Fruit fly (Drosophila melanogaster) whole organism, embryonic: Measurements from ENCODE around the gene CG5399.

Source experiments
- ATbp ChIP-seq: fragments of 200-800 bp; sonication (Bioruptor generic); optimal IDR thresholded peaks from 2 replicates; lab custom pipeline; 2017; ENCODE audit warnings: missing biosample characterization, mild to moderate bottlenecking, missing genetic modification characterization, missing genetic modification reagents
- Atf6 ChIP-seq: fragments of 200-800 bp; sonication (Bioruptor generic); IDR thresholded peaks from 2 replicates; pipeline ENCODE4 v1.3.6; 2022; ENCODE audit warnings: missing biosample characterization, missing genetic modification characterization
- CG10209 ChIP-seq: fragments of 200-800 bp; sonication (Bioruptor generic); optimal IDR thresholded peaks from 3 replicates; lab custom pipeline; 2017; ENCODE audit warnings: missing biosample characterization, mild to moderate bottlenecking, missing genetic modification characterization, missing genetic modification reagents
- CG1024 ChIP-seq: fragments of 200-800 bp; sonication (Bioruptor generic); IDR thresholded peaks from 2 replicates; pipeline ENCODE4 v1.3.6; 2022; ENCODE audit warnings: missing biosample characterization, missing genetic modification characterization
- CG12391 ChIP-seq: fragments of 200-800 bp; sonication (Bioruptor generic); optimal IDR thresholded peaks from 3 replicates; lab custom pipeline; 2018; ENCODE audit warnings: missing biosample characterization, mild to moderate bottlenecking, missing genetic modification characterization, moderate library complexity
- CG1529 ChIP-seq: fragments of 200-800 bp; sonication (Bioruptor generic); optimal IDR thresholded peaks from 3 replicates; lab custom pipeline; 2018; ENCODE audit warnings: missing biosample characterization, missing genetic modification characterization
- CG16815 ChIP-seq: fragments of 200-800 bp; sonication (Bioruptor generic); optimal IDR thresholded peaks from 3 replicates; lab custom pipeline; 2017; ENCODE audit warnings: missing biosample characterization, mild to moderate bottlenecking, missing genetic modification characterization
- CG17359 ChIP-seq: fragments of 200-800 bp; sonication (Bioruptor generic); optimal IDR thresholded peaks from 3 replicates; lab custom pipeline; 2018; ENCODE audit warnings: missing biosample characterization, mild to moderate bottlenecking, missing genetic modification characterization, moderate library complexity
- CG18011 ChIP-seq: fragments of 200-800 bp; sonication (Bioruptor generic); optimal IDR thresholded peaks from 2 replicates; lab custom pipeline; 2017; ENCODE audit warnings: missing biosample characterization, missing genetic modification characterization, mild to moderate bottlenecking, moderate library complexity, missing genotype
- CG3407 ChIP-seq: fragments of 200-800 bp; sonication (Bioruptor generic); optimal IDR thresholded peaks from 2 replicates; lab custom pipeline; 2018; ENCODE audit warnings: missing biosample characterization, mild to moderate bottlenecking, missing genetic modification characterization
- CG3995 ChIP-seq: fragments of 200-800 bp; sonication (Bioruptor generic); optimal IDR thresholded peaks from 3 replicates; lab custom pipeline; 2016; ENCODE audit warnings: missing biosample characterization, missing genetic modification characterization
- CG4360 ChIP-seq: fragments of 200-800 bp; sonication (Bioruptor generic); IDR thresholded peaks from 2 replicates; pipeline ENCODE4 v1.3.6; 2022; ENCODE audit warnings: missing biosample characterization, missing genetic modification characterization
- CG6689 ChIP-seq: fragments of 200-800 bp; sonication (Bioruptor generic); IDR thresholded peaks from 2 replicates; pipeline ENCODE4 v1.3.6; 2022; ENCODE audit warnings: missing biosample characterization, missing genetic modification characterization
- CG6765 ChIP-seq: fragments of 200-800 bp; sonication (Bioruptor generic); optimal IDR thresholded peaks from 3 replicates; lab custom pipeline; 2017; ENCODE audit warnings: missing biosample characterization, mild to moderate bottlenecking, missing genetic modification characterization
- CG7271 ChIP-seq: fragments of 200-800 bp; sonication (Bioruptor generic); optimal IDR thresholded peaks from 2 replicates; lab custom pipeline; 2018; ENCODE audit warnings: missing biosample characterization, mild to moderate bottlenecking, missing genetic modification characterization, moderate library complexity
- CG7556 ChIP-seq: fragments of 200-800 bp; sonication (Bioruptor generic); optimal IDR thresholded peaks from 2 replicates; lab custom pipeline; 2017; ENCODE audit warnings: missing biosample characterization, mild to moderate bottlenecking, missing genetic modification characterization
- CG9727 ChIP-seq: fragments of 200-800 bp; sonication (Bioruptor generic); optimal IDR thresholded peaks from 3 replicates; lab custom pipeline; 2017; ENCODE audit warnings: missing biosample characterization, mild to moderate bottlenecking, missing genetic modification characterization
- Chrac-16 ChIP-seq: fragments of 200-800 bp; sonication (Bioruptor generic); optimal IDR thresholded peaks from 3 replicates; lab custom pipeline; 2016; ENCODE audit warnings: missing biosample characterization, missing genetic modification characterization
- D19B ChIP-seq: fragments of 200-800 bp; sonication (Bioruptor generic); optimal IDR thresholded peaks from 2 replicates; lab custom pipeline; 2017; ENCODE audit warnings: missing biosample characterization, mild to moderate bottlenecking, missing genetic modification characterization
- E2f1 ChIP-seq: fragments of 200-800 bp; sonication (Bioruptor generic); IDR thresholded peaks from 2 replicates; pipeline ENCODE4 v1.3.6; 2022; ENCODE audit warnings: missing biosample characterization, missing genetic modification characterization
- HLH3B ChIP-seq: fragments of 200-800 bp; sonication (Bioruptor generic); IDR thresholded peaks from 2 replicates; pipeline ENCODE4 v1.3.6; 2022; ENCODE audit warnings: missing biosample characterization, missing genetic modification characterization
- HmgD ChIP-seq: fragments of 200-800 bp; sonication (Bioruptor generic); optimal IDR thresholded peaks from 3 replicates; lab custom pipeline; 2016; ENCODE audit warnings: missing biosample characterization, missing genetic modification characterization
- Hr78 ChIP-seq, 2 experiments: fragments of 200-800 bp in 1 of 2; fragments of >200 bp in 1 of 2; sonication (Bioruptor generic) in 1 of 2; optimal IDR thresholded peaks; 2 replicates each; lab custom pipeline; 2017 to 2019; ENCODE audit warnings: missing biosample characterization in 2 of 2, missing genetic modification characterization in 2 of 2, mild to moderate bottlenecking in 1 of 2, moderate library complexity in 1 of 2
- Hsf ChIP-seq: fragments of 200-800 bp; sonication (Bioruptor generic); optimal IDR thresholded peaks from 3 replicates; lab custom pipeline; 2016; ENCODE audit warnings: missing biosample characterization, missing genetic modification characterization
- Kr ChIP-seq: fragments of 200-800 bp; sonication (Bioruptor generic); optimal IDR thresholded peaks from 2 replicates; lab custom pipeline; 2017; ENCODE audit warnings: missing biosample characterization, mild to moderate bottlenecking, missing genetic modification characterization
- Meics ChIP-seq: fragments of 200-800 bp; sonication (Bioruptor generic); optimal IDR thresholded peaks from 2 replicates; lab custom pipeline; 2017; ENCODE audit warnings: missing biosample characterization, mild to moderate bottlenecking, missing genetic modification characterization
- NC2β ChIP-seq: fragments of 200-800 bp; sonication (Bioruptor generic); optimal IDR thresholded peaks from 2 replicates; lab custom pipeline; 2016; ENCODE audit warnings: missing biosample characterization, missing genetic modification characterization
- Scr ChIP-seq: fragments of 200-800 bp; sonication (Bioruptor generic); IDR thresholded peaks from 2 replicates; pipeline ENCODE4 v1.3.6; 2022; ENCODE audit warnings: missing biosample characterization, missing genetic modification characterization; ENCODE audit not compliant: partially characterized antibody
- Spps ChIP-seq: fragments of 200-800 bp; sonication (Bioruptor generic); optimal IDR thresholded peaks from 2 replicates; lab custom pipeline; 2018; ENCODE audit warnings: missing biosample characterization, mild to moderate bottlenecking, missing genetic modification characterization
- bsh ChIP-seq, 2 experiments: fragments of 200-800 bp; sonication (Bioruptor generic); optimal IDR thresholded peaks; 2 replicates each; lab custom pipeline; 2017 to 2018; ENCODE audit warnings: mild to moderate bottlenecking in 2 of 2, missing biosample characterization in 2 of 2, missing genetic modification characterization in 2 of 2, moderate library complexity in 1 of 2
- btn ChIP-seq: fragments of 200-800 bp; sonication (Bioruptor generic); optimal IDR thresholded peaks from 2 replicates; lab custom pipeline; 2016; ENCODE audit warnings: missing biosample characterization, missing genetic modification characterization
- chinmo ChIP-seq: fragments of 200-800 bp; sonication (Bioruptor generic); IDR thresholded peaks from 4 replicates; pipeline ENCODE4 v1.3.6; 2022; ENCODE audit warnings: missing biosample characterization, missing genetic modification characterization; ENCODE audit not compliant: partially characterized antibody
- chm ChIP-seq: fragments of 200-800 bp; sonication (Bioruptor generic); IDR thresholded peaks from 2 replicates; pipeline ENCODE4 v1.3.6; 2022; ENCODE audit warnings: missing biosample characterization, missing genetic modification characterization
- chn ChIP-seq: fragments of 200-800 bp; sonication (Bioruptor generic); optimal IDR thresholded peaks from 2 replicates; lab custom pipeline; 2016; ENCODE audit warnings: missing biosample characterization, missing genetic modification characterization
- crc ChIP-seq: fragments of 200-800 bp; sonication (Bioruptor generic); optimal IDR thresholded peaks from 2 replicates; lab custom pipeline; 2016; ENCODE audit warnings: missing biosample characterization, missing genetic modification characterization
- dan ChIP-seq: fragments of 200-800 bp; sonication (Bioruptor generic); IDR thresholded peaks from 2 replicates; pipeline ENCODE4 v1.3.6; 2022; ENCODE audit warnings: missing biosample characterization, missing genetic modification characterization
- dm ChIP-seq: fragments of 200-800 bp; sonication (Bioruptor generic); optimal IDR thresholded peaks from 3 replicates; lab custom pipeline; 2016; ENCODE audit warnings: missing biosample characterization, missing genetic modification characterization
- dmrt99B ChIP-seq: fragments of 200-800 bp; sonication (Bioruptor generic); optimal IDR thresholded peaks from 2 replicates; lab custom pipeline; 2018; ENCODE audit warnings: missing biosample characterization, mild to moderate bottlenecking, missing genetic modification characterization, moderate library complexity
- ems ChIP-seq: fragments of 200-800 bp; sonication (Bioruptor generic); optimal IDR thresholded peaks from 3 replicates; lab custom pipeline; 2016; ENCODE audit warnings: missing biosample characterization, missing genetic modification characterization
- nau ChIP-seq: fragments of 200-800 bp; sonication (Bioruptor generic); optimal IDR thresholded peaks from 3 replicates; lab custom pipeline; 2017; ENCODE audit warnings: missing biosample characterization, mild to moderate bottlenecking, missing genetic modification characterization, missing genetic modification reagents
- nerfin-1 ChIP-seq: fragments of 200-800 bp; sonication (Bioruptor generic); optimal IDR thresholded peaks from 3 replicates; lab custom pipeline; 2019; ENCODE audit warnings: missing biosample characterization, mild to moderate bottlenecking, missing genetic modification characterization, moderate library complexity
- otp ChIP-seq: fragments of 200-800 bp; sonication (Bioruptor generic); IDR thresholded peaks from 3 replicates; pipeline ENCODE4, ENCODE4 v1.3.6; 2022; ENCODE audit warnings: missing biosample characterization, missing genetic modification characterization
- peb ChIP-seq: fragments of 200-800 bp; sonication (Bioruptor generic); IDR thresholded peaks from 2 replicates; pipeline ENCODE4 v1.3.6; 2022; ENCODE audit warnings: missing biosample characterization, missing genetic modification characterization
- pnt ChIP-seq: fragments of 200-800 bp; sonication (Bioruptor generic); optimal IDR thresholded peaks from 3 replicates; lab custom pipeline; 2016; ENCODE audit warnings: missing biosample characterization, missing genetic modification characterization
- pum ChIP-seq: fragments of 200-800 bp; sonication (Bioruptor generic); optimal IDR thresholded peaks from 2 replicates; lab custom pipeline; 2016; ENCODE audit warnings: missing biosample characterization, missing genetic modification characterization
- ranshi ChIP-seq: fragments of 200-800 bp; sonication (Bioruptor generic); IDR thresholded peaks from 2 replicates; pipeline ENCODE4 v1.3.6; 2022; ENCODE audit warnings: missing biosample characterization, missing genetic modification characterization
- tgo ChIP-seq: fragments of 200-800 bp; sonication (Bioruptor generic); IDR thresholded peaks from 3 replicates; pipeline ENCODE4 v1.3.6; 2022; ENCODE audit warnings: missing biosample characterization, missing genetic modification characterization
- usp ChIP-seq: fragments of >200 bp; optimal IDR thresholded peaks from 2 replicates; lab custom pipeline; 2017; ENCODE audit warnings: missing biosample characterization, missing genetic modification characterization
- vvl ChIP-seq: fragments of 200-800 bp; sonication (Bioruptor generic); IDR thresholded peaks from 2 replicates; pipeline ENCODE4 v1.3.6; 2022; ENCODE audit warnings: missing biosample characterization, missing genetic modification characterization

The CG5399 gene

dm6 chr3R:15651770-15652410, 43.2 kb upstream of the CG5399 start (continued):
- peak; percentile 1 for TF ChIP-seq CG1529 (GFP tag; lab: Kevin White, UChicago)
- TF ChIP-seq CG12391 (tag; lab: Kevin White, UChicago) = peak; percentile 23
- peak; percentile 74 for TF ChIP-seq NC2β
- peak; percentile 26 for TF ChIP-seq pnt (GFP tag; lab: Kevin White, UChicago)
- peak; percentile 9 for TF ChIP-seq CG7556 (GFP tag; lab: Kevin White, UChicago)
- TF ChIP-seq CG17359 (tag; lab: Kevin White, UChicago) = peak; percentile 46
- TF ChIP-seq btn (GFP tag; lab: Kevin White, UChicago) = peak; percentile 23
- 0 out of 2 replicates have a peak, but pooled peaks have one; percentile 41 for TF ChIP-seq peb (GFP tag; lab: Robert Waterston, UW)
- TF ChIP-seq CG4360 = peak; percentile 57; the same call in 1 of the 2 replicates
- TF ChIP-seq ATbp (GFP tag; lab: Kevin White, UChicago) = peak; percentile 24
- peak; percentile 21; the same call in 1 of the 3 replicates for TF ChIP-seq tgo (GFP tag; lab: Robert Waterston, UW)
- TF ChIP-seq CG9727 (GFP tag; lab: Kevin White, UChicago) = peak; percentile 73
- TF ChIP-seq Meics = no peak
- TF ChIP-seq HmgD (GFP tag; lab: Kevin White, UChicago) = no peak
- peak; percentile 25 for TF ChIP-seq nerfin-1
- peak; percentile 63; the same call in 1 of the 2 replicates for TF ChIP-seq chm (GFP tag; lab: Robert Waterston, UW)
- TF ChIP-seq CG1024 = peak; percentile 35; the same call in 1 of the 2 replicates
- no peak for TF ChIP-seq dan (GFP tag; lab: Robert Waterston, UW)
- peak in 1 of 2 experiments; percentile 5 for TF ChIP-seq Hr78 (GFP tag; optimal IDR thresholded peaks at IDR 0.05; lab: Kevin White, UChicago)
- no peak for TF ChIP-seq D19B (GFP tag; lab: Kevin White, UChicago)
- TF ChIP-seq HLH3B (GFP tag; lab: Robert Waterston, UW) = peak; percentile 36; the same call in 1 of the 2 replicates
- peak; percentile 10 for TF ChIP-seq nau (GFP tag; lab: Kevin White, UChicago)
- TF ChIP-seq otp (GFP tag; lab: Robert Waterston, UW) = peak; percentile 63; the same call in 1 of the 3 replicates
- peak; percentile 61 for TF ChIP-seq pum (GFP tag; lab: Kevin White, UChicago)
- no peak for TF ChIP-seq crc (GFP tag; lab: Kevin White, UChicago)
- no peak for TF ChIP-seq CG6765 (GFP tag; lab: Kevin White, UChicago)
- TF ChIP-seq vvl (GFP tag; lab: Robert Waterston, UW) = peak; percentile 46; the same call in 1 of the 2 replicates
- peak; percentile 68 for TF ChIP-seq Spps (tag; lab: Kevin White, UChicago)
- peak; percentile 62 to 95 for TF ChIP-seq bsh (GFP tag; optimal IDR thresholded peaks at IDR 0.05; lab: Kevin White, UChicago)
- no peak for TF ChIP-seq chinmo
- TF ChIP-seq CG6689 (GFP tag; lab: Robert Waterston, UW) = peak; percentile 58; the same call in 1 of the 2 replicates
- TF ChIP-seq CG7271 (tag; lab: Kevin White, UChicago) = peak; percentile 22
- TF ChIP-seq Scr (GFP tag; lab: Robert Waterston, UW) = no peak
- TF ChIP-seq E2f1 (GFP tag; lab: Robert Waterston, UW) = no peak; the same call in 1 of the 2 replicates
- no peak for TF ChIP-seq dm
- peak; percentile 45 for TF ChIP-seq dmrt99B (tag; lab: Kevin White, UChicago)
- TF ChIP-seq Kr (GFP tag; lab: Kevin White, UChicago) = peak; percentile 27
- peak; percentile 51; the same call in 1 of the 2 replicates for TF ChIP-seq ranshi (GFP tag; lab: Robert Waterston, UW)
- TF ChIP-seq CG3995 (GFP tag; lab: Kevin White, UChicago) = no peak
- TF ChIP-seq CG18011 (GFP tag; lab: Kevin White, UChicago) = no peak
- peak; percentile 7 for TF ChIP-seq chn (GFP tag; lab: Kevin White, UChicago)
- no peak for TF ChIP-seq usp (GFP tag; lab: Kevin White, UChicago)
- TF ChIP-seq Chrac-16 (GFP tag; lab: Kevin White, UChicago) = peak; percentile 44
- TF ChIP-seq CG16815 (GFP tag; lab: Kevin White, UChicago) = peak; percentile 44
- no peak for TF ChIP-seq Hsf
- no peak for TF ChIP-seq Atf6 (GFP tag; lab: Robert Waterston, UW)
- TF ChIP-seq CG10209 = peak; percentile 8
- TF ChIP-seq CG3407 (GFP tag; lab: Kevin White, UChicago) = peak; percentile 17
- peak; percentile 15 for TF ChIP-seq ems (GFP tag; lab: Kevin White, UChicago)
